Worm (Caenorhabditis elegans): ENCODE data around the gene nlp-49.

The nlp-49 gene

DNA sequence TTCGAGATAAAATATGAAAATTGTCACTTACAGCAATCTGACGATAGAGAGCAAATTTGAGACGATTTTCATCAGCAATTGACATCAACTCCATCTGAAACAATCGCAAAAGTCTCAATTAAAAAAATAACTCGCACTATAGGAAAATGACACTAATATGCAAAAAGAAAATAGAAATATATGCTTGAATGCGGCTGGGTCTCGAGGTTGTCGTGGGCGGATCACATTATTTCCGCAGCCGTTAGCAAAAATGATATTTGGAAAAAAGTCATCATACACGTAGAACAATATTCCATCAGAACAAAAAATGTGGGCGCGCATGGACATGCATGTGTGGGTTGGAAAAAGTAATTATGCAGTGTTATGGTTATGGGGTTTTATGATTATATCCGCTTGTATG lies 12.8 kb downstream of the nlp-49 start, which contains the start of gene Y23B4A.1:
TSS of gene Y23B4A.1 (minus strand) at position 101 of the 400 bp plus-strand sequence.
- TF ChIP-seq ztf-6 (GFP tag; IDR thresholded peaks at IDR 0.05) (no peak), ztf-25 (GFP tag; IDR thresholded peaks at IDR 0.05) (no peak), mes-4 (tag; optimal IDR thresholded peaks at IDR 0.05) (no peak)

- TF ChIP-seq ztf-18 (tag; optimal IDR thresholded peaks at IDR 0.05) (no peak), pbrm-1 (GFP tag; IDR thresholded peaks at IDR 0.05) (no peak), somi-1 (GFP tag; optimal IDR thresholded peaks at IDR 0.05) (no peak), gei-17 (GFP tag; optimal IDR thresholded peaks at IDR 0.05) (no peak), mel-28 (tag; optimal IDR thresholded peaks at IDR 0.05; ENCODE audit: borderline replicate concordance) (no peak), B0261.1 (tag; optimal IDR thresholded peaks at IDR 0.05) (no peak), ZK185.1 (tag; optimal IDR thresholded peaks at IDR 0.05; ENCODE audit: poor library complexity, severe bottlenecking) (no peak), ceh-91 (GFP tag; IDR thresholded peaks at IDR 0.05) (no peak)
Measured at ce11 chrX:5919097-5919496, 14.6 kb downstream of the nlp-49 start, which contains the start of gene capa-1. Gene capa-1 (plus strand): TSS chrX:5919397.

DNA sequence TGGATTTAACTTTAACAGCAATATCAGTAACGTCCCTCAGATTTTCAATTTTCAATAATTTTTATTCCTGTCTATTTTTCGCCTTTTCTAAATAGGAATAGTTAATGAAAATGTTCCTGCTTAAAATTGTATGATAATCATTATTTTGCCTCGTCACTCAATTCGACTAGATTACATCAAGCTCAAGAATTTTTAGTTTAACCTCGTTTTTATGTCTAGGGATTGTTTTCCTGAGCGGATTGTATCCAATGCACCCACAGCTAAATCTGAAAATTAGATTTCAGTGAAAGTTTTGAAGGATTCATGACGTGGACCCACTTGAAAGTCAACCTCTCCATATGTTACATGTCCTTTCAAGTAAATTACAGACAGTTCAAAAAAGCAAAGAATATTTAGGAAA lies 19.2 kb downstream of the nlp-49 start:
- TF ChIP-seq chd-7 (tag; optimal IDR thresholded peaks at IDR 0.05) = no peak
- no peak for TF ChIP-seq efl-1 (GFP tag; optimal IDR thresholded peaks at IDR 0.05)
- no peak for TF ChIP-seq lag-1 (GFP tag; IDR thresholded peaks at IDR 0.05)
- TF ChIP-seq B0336.3 (GFP tag; IDR thresholded peaks at IDR 0.05) = no peak
- TF ChIP-seq nhr-80 (tag; optimal IDR thresholded peaks at IDR 0.05) = no peak
- TF ChIP-seq ztf-26 (tag; optimal IDR thresholded peaks at IDR 0.05) = no peak
- TF ChIP-seq C06A6.2 (GFP tag; conservative IDR thresholded peaks at IDR 0.05) = no peak

DNA sequence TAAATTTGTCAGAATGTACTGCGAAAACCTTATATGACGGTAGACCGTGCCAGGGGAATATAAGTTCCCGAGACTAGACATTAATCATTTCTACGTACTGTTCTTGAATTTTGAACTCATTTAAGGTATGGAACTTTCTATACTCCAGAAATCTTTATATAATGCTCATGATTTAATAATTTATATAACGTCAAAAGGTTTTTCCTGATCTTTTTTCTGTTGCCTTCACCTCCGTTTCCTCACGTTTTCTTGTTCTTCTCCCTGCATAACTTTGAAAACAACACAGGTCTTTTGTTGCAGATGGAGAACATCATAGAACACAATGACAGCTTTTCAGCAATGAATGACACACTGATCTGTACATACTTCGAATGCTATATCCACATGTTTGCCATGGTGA lies 26.4 kb downstream of the nlp-49 start, which contains the start of gene egl-6:
TSS of gene egl-6 (plus strand) at position 301 of the 400 bp plus-strand sequence.
- TF ChIP-seq ztf-25 (GFP tag; IDR thresholded peaks at IDR 0.05) = no peak
- no peak for TF ChIP-seq fkh-3 (tag; optimal IDR thresholded peaks at IDR 0.05)
- no peak for TF ChIP-seq Y67H2A.10 (GFP tag; conservative IDR thresholded peaks at IDR 0.05)
- no peak for TF ChIP-seq rpc-1 (optimal IDR thresholded peaks at IDR 0.05)
- TF ChIP-seq rpc-1 (tag; optimal IDR thresholded peaks at IDR 0.05) = no peak
- TF ChIP-seq ceh-58 (GFP tag; IDR thresholded peaks at IDR 0.05) = no peak
- TF ChIP-seq ztf-6 (GFP tag; IDR thresholded peaks at IDR 0.05) = no peak
- TF ChIP-seq atf-7 (tag; optimal IDR thresholded peaks at IDR 0.05) = no peak
- TF ChIP-seq mes-4 (tag; optimal IDR thresholded peaks at IDR 0.05) = no peak

DNA sequence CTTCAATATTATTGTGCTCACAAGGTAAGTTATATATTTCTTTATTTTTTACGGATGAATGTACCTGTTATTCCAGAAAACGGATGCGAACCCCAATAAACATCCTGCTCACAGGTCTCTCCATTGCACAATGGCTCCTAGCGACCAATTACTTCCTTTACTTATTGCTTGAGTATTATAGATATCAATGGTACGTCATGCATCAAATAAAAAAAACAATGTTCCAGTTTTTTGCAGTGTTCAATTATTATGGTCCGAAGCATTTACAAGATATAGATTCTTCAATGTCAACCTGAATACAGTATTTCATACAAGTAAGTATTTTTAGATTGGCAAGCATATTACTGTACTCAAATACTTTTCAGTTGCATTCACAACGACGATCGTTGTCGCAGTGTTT lies 28.5 kb downstream of the nlp-49 start:
- TF ChIP-seq let-526 (GFP tag; IDR thresholded peaks at IDR 0.05) (no peak), ccch-3 (GFP tag; optimal IDR thresholded peaks at IDR 0.05) (no peak), dox-1 (GFP tag; IDR thresholded peaks at IDR 0.05) (no peak), Y95B8A.8 (GFP tag; IDR thresholded peaks at IDR 0.05) (no peak), lin-26 (GFP tag; IDR thresholded peaks at IDR 0.05) (no peak), madf-6 (GFP tag; IDR thresholded peaks at IDR 0.05) (no peak), zim-3 (tag; optimal IDR thresholded peaks at IDR 0.05) (no peak), somi-1 (GFP tag; optimal IDR thresholded peaks at IDR 0.05) (no peak), nfyb-1 (GFP tag; IDR thresholded peaks at IDR 0.05) (no peak), fkh-3 (tag; optimal IDR thresholded peaks at IDR 0.05) (no peak), ztf-3 (GFP tag; optimal IDR thresholded peaks at IDR 0.05) (no peak), D2030.7 (GFP tag; IDR thresholded peaks at IDR 0.05) (no peak), Y67H2A.10 (GFP tag; conservative IDR thresholded peaks at IDR 0.05) (no peak), hmg-20 (GFP tag; IDR thresholded peaks at IDR 0.05) (no peak)
